Fruit fly (Drosophila melanogaster) whole organism: Measurements from ENCODE around the gene Plp.
A peak's percentile ranks its signal among the peaks of the same experiment; 100 is the strongest.

ENCODE experiments used
- CG8478 ChIP-seq: fragments of >200 bp; optimal IDR thresholded peaks from 2 replicates; lab custom pipeline; 2018; ENCODE audit warnings: inconsistent platforms
- Dll ChIP-seq: fragments of >200 bp; optimal IDR thresholded peaks from 2 replicates; lab custom pipeline; 2017
- EcR ChIP-seq, 2 experiments: fragments of >200 bp; optimal IDR thresholded peaks; 2 replicates each; lab custom pipeline; 2017; ENCODE audit warnings: missing biosample characterization in 2 of 2, missing genetic modification characterization in 2 of 2, missing genetic modification reagents in 2 of 2
- pan ChIP-seq: fragments of >200 bp; optimal IDR thresholded peaks from 2 replicates; lab custom pipeline; 2017
- psq ChIP-seq: fragments of >200 bp; optimal IDR thresholded peaks from 2 replicates; lab custom pipeline; 2017
- usp ChIP-seq: fragments of >200 bp; optimal IDR thresholded peaks from 2 replicates; lab custom pipeline; 2017; ENCODE audit warnings: missing biosample characterization, missing genetic modification characterization, mixed read lengths

Plp gene

DNA sequence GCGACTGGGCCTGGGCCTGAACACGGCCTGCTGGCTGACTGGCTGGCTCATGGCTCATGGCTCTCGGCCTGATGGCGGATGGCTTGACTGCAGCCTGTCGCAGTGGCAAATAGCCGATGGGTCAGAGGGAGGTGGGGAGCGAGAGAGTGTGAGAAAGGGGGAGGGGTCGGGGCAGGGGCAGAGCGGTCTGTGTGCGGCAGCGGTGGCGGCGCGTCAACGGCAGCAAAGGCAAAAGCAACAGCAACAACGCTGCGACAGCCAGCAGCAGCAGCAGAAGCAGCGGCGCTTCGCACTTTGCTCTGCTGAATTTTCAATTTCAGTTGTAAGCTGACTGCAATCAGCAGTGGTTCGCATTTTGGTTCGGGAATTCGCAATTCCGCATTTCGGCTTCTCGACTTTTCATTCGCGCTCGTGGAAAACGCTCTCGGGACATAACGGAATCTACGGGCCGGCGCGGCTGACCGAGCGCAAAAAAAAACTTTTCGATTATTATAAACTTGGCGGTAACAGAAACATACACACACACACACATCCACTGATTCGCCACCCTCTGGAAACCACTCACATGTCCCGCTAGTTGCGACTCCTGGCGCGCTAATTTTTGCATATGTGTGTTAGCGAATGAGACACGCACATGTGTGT is 11.2 kb upstream of the Plp start, which contains the start of gene CG45071:
TSS of gene CG45071 (plus strand) at position 317 of the 642 bp plus-strand sequence.
- TF ChIP-seq psq (lab: Kevin White, UChicago) (no peak), Dll (lab: Kevin White, UChicago) (peak; percentile 48), usp (GFP tag; lab: Kevin White, UChicago) (no peak), CG8478 (lab: Kevin White, UChicago) (no peak)

DNA sequence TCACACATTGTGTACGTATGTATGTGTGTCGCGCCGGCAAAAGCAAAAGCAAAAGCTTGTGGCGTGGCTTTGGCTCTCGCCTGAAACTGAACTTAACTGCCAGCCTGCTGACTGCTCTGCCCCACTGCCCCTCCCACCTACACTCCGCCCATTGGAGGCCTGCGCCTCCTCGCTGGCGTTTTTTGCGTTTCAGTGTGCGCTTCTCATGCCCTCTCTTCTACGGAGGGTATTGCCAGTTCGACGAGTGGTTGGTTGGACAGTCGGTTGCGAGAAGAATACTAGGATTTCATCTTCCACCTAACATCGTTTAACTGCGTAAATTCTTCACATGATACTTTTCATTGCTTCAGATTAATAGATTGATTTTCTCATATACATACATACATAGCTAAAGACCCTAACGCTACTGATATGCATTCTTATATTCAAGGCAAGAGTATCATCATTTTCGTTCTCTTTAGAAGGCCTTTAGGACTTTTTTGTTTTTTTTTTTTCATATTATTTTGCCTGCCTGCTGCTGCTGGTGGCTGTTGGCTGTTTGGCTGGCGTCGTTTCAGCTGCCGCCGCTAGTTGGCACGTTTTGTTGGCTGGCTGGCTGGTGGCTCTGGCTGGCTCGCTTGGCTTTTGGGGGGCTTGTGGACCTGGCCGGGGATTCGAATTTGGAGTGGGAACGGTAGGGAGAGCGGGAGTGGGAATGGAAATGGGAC is 10.5 kb upstream of the Plp start:
- TF ChIP-seq CG8478 (lab: Kevin White, UChicago) (no peak), Dll (lab: Kevin White, UChicago) (no peak), psq (lab: Kevin White, UChicago) (no peak), EcR (GFP tag; optimal IDR thresholded peaks at IDR 0.05; lab: Kevin White, UChicago) (no peak), usp (GFP tag; lab: Kevin White, UChicago) (no peak), pan (no peak)

DNA sequence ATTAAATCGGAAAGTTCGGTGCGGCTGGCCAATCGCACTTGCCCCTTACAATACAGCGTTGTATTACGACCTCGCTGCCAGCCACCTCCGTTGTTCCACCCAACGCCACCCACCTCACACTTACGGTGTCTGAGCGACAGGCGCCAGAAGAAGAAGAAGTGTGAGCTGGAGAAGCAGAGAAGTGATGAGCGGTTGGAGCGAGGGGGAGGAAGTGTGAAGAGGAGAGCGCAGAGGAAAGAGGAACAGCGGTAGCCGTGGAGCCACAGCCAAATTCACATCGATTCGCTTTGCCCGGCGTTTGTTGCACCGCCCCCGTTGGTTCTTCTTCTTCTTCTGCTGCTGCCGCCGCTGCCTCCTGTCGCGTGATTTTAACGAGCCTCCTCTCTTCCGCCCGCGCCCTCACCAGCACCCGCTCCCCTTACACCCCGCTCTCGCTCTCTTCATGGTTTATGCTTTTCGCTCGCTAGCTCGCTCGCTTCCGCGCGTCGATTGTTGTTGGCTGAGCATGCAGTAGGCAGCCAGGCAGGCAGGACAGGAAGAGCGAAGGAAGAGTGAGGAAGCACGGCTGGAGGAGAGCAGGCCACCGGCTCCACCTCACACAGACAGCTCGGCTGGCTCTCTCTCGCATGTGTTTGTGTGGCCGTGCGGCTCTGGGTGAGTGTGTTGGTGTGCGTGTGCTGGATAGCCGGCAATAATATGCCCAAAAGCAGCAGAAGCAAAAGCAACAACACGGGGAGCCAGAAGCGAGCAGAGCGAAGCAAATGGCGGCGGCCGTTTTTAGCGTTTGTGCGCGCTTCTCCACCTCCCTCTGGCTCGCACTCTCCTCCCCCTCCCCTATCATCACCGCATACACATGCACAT is 9.7 kb upstream of the Plp start:
- TF ChIP-seq usp (GFP tag; lab: Kevin White, UChicago) = no peak
- peak; percentile 65 for TF ChIP-seq Dll (lab: Kevin White, UChicago)
- TF ChIP-seq CG8478 (lab: Kevin White, UChicago) = peak; percentile 21

DNA sequence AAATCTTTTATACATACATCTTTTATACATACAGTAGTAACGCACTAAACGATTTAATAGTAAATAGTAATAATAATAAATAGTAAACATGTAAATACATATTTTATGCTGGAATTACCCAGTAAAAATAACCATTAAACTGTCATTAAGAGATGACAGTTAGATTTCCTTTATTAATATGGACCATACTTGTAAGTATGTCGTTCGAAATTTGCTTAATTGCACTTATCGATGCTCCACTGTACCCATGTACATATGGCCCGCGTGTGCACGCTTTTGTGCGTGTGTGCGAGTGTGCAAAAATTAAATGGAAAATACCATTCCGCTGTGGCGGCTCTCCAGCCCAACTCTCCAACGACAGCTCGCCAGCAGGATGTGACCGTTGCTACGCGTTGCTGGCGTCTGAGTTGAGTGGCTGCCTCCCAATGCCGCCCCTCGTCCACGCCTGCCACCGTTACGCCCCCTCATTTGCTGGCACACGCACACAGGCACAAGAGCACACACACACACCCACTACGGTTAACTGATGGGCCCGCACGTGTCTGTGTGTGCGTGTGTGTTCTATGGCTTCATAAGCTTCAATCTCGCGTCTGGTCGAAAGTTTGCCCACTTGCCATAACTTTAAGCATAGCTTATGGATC is 8.3 kb upstream of the Plp start:
- TF ChIP-seq pan = no peak
- TF ChIP-seq EcR (GFP tag; optimal IDR thresholded peaks at IDR 0.05; lab: Kevin White, UChicago) = no peak
- TF ChIP-seq Dll (lab: Kevin White, UChicago) = peak; percentile 28

DNA sequence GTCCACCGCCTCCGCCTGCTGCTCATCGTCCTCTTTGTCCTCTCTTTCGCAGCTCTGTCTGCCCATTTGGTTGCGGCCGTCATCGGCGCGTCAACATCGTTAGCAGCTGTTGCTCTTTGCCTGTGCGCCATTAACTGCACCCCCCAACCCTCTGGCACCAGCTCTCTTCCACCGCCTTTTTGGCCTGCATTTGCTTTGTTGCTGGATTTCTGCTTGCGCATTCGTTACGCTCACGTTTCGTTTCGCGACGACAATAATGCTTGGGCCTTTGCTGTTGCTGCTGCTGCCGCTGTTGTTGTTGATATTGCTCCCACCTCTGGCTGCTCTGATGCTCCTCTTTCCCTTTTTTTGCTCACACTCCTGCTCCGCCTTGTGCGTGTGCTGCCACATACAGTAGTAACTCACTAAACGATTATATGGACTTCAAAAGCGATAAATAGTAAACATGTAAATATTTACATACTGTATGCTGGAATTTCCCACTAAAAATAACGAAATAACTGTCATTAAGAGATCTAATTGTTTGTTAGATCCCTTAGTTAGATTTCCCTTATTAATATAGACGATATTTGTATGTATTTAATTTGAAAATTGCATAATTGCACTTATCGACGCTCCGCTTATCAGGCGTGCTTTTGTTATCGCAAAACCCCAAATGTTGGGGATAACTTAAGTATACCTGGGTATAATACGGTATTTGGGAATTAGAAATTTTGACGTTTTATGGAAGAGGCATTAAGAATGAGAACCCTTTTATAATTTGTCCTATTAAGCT is 7.3 kb upstream of the Plp start:
- TF ChIP-seq usp (GFP tag; lab: Kevin White, UChicago) (no peak), Dll (lab: Kevin White, UChicago) (peak; percentile 68), psq (lab: Kevin White, UChicago) (no peak), CG8478 (lab: Kevin White, UChicago) (no peak), pan (no peak), EcR (GFP tag; optimal IDR thresholded peaks at IDR 0.05; lab: Kevin White, UChicago) (no peak)

DNA sequence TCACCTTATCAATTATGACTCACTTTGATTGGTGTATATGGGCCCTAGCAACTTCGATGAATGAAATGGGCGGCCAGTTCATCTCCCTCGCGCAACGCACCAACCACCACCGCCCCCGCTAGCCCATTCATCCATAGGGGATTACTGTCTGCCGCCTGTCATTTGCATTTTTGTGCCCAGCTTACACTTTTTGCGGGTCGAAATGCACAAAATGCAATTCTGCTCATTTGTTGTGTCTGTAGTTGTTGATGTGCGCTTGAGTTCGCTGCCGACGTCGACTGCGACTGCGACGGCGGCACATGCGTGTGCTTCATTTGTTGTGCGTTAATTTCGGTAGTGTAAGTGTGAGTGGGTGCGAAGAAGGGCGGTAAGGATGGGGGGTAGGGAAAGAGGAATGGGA is 6.5 kb upstream of the Plp start:
- TF ChIP-seq Dll (lab: Kevin White, UChicago) (no peak), usp (GFP tag; lab: Kevin White, UChicago) (no peak), psq (lab: Kevin White, UChicago) (no peak), EcR (GFP tag; optimal IDR thresholded peaks at IDR 0.05; lab: Kevin White, UChicago) (no peak), pan (no peak), CG8478 (lab: Kevin White, UChicago) (no peak)

DNA sequence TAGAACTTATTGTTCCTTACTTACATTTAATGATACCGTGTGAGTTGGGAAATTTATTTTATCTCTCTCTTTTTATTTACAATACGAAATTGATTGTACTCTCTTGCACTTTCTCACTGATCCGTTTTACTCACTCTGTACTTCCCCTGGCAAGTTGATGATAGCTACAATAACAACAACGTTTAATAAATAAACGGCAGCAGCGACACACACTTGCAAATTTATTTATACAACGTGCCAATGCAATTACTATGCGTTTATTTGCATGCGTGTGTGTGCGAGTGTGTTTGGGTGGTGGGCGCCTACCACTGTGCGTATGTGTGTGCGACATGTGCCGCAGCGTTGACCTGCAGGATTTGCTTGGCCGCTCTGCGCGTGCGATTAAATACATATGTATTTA is 5.0 kb upstream of the Plp start:
- TF ChIP-seq Dll (lab: Kevin White, UChicago) (no peak), psq (lab: Kevin White, UChicago) (no peak), EcR (GFP tag; optimal IDR thresholded peaks at IDR 0.05; lab: Kevin White, UChicago) (no peak)

DNA sequence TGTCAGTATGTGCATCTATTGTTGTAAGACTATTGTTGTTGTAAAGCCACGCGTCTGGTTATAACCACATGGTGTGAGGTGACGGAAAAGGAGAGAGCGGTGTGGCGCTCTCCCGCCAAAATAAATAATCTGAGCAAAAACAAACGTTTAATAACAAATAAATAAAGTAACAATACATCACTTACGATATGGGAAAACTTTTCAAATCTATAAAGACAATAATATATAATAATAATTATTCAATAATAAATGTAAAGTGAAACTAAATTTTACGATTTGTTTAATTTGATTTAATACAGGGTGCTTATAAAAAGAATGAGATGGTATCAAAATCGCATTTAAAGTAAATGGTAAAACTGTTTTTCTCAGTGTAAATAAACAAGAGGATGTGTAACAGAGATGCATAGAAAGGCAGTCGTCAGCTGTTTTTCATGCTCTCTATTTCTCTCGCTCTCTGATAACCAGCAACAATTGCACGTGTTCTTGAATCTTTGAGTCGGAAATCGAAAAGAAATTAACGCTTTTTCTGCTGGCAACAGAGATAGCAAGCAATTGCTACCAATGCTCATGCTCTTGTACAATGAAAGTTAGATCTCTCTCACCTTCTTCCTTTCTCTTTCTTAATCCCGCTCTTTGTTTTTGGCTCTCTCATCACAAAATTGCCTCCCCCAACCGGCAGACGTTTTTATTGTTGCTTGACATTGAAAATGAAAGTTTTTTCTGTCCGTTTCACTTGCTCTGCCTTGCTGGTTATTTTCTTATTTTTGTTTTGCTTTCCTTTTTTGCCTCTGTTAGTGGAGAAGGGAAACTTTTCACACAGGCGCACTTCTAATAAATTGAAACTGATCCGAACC is 4.4 kb upstream of the Plp start:
- TF ChIP-seq usp (GFP tag; lab: Kevin White, UChicago) = no peak
- TF ChIP-seq EcR (GFP tag; optimal IDR thresholded peaks at IDR 0.05; lab: Kevin White, UChicago) = no peak
- TF ChIP-seq psq (lab: Kevin White, UChicago) = no peak
- TF ChIP-seq Dll (lab: Kevin White, UChicago) = no peak
- TF ChIP-seq pan = no peak
- TF ChIP-seq CG8478 (lab: Kevin White, UChicago) = no peak

DNA sequence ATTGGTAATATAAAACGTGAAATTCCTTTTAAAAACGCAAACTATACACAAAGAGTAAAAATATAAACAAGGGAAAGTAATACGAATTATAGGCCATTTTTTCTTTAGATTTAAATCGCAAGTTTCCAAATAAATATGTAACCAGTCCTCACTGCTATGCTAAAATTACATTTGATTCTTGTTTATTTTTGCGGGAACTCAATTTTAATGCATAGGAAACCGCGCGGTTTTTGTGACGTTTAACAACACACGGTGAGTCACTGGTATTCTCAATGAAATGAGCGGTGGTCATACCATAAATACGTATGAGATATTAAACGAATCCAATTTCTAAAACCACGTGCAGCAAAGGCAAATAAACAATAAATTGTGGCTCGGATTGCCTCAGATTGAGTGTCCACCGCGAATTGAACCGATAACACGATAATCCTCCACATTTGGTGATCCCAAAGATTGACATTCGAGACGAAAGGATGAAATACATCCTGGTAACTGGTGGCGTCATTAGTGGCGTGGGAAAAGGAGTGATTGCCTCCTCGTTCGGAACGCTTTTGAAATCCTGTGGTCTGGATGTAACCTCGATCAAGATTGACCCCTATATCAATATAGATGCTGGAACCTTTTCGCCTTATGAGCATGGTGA is 3.5 kb upstream of the Plp start, which contains the start of gene Ctps:
TSS of gene Ctps (plus strand) at position 37 of the 643 bp plus-strand sequence.
- no peak for TF ChIP-seq usp (GFP tag; lab: Kevin White, UChicago)
- TF ChIP-seq EcR (GFP tag; optimal IDR thresholded peaks at IDR 0.05; lab: Kevin White, UChicago) = no peak
- no peak for TF ChIP-seq Dll (lab: Kevin White, UChicago)
- TF ChIP-seq pan = no peak
- no peak for TF ChIP-seq psq (lab: Kevin White, UChicago)
- TF ChIP-seq CG8478 (lab: Kevin White, UChicago) = no peak
